Worm (Caenorhabditis elegans) whole organism, late embryonic: ENCODE data around the gene ran-1.

ENCODE experiments used
- Y22D7AL.16 ChIP-seq: sonication (generic microtip); optimal IDR thresholded peaks from 2 replicates; lab custom pipeline; 2016; ENCODE audit warnings: missing genetic modification characterization, missing compliant biosample characterization
- ahr-1 ChIP-seq: sonication (generic microtip); optimal IDR thresholded peaks from 2 replicates; lab custom pipeline; 2016; ENCODE audit warnings: missing genetic modification characterization, missing compliant biosample characterization
- dve-1 ChIP-seq: sonication (generic microtip); optimal IDR thresholded peaks from 2 replicates; lab custom pipeline; 2017; ENCODE audit warnings: antibody characterized with exemption, mild to moderate bottlenecking, missing genetic modification characterization, missing compliant biosample characterization
- elt-4 ChIP-seq: sonication (generic microtip); optimal IDR thresholded peaks from 2 replicates; lab custom pipeline; 2016; ENCODE audit warnings: missing genetic modification characterization, missing compliant biosample characterization
- pag-3 ChIP-seq: sonication (generic microtip); optimal IDR thresholded peaks from 2 replicates; lab custom pipeline; 2016; ENCODE audit warnings: missing compliant biosample characterization, missing genetic modification characterization, borderline replicate concordance
- pax-1 ChIP-seq: fragments of 150-350 bp; optimal IDR thresholded peaks from 2 replicates; lab custom pipeline; 2014; ENCODE audit warnings: missing biosample characterization, missing genetic modification characterization
- syd-9 ChIP-seq: sonication (generic microtip); optimal IDR thresholded peaks from 2 replicates; lab custom pipeline; 2016; ENCODE audit warnings: mild to moderate bottlenecking, missing genetic modification characterization, moderate library complexity, missing compliant biosample characterization

ce11 chrIII:10700460-10700859, 47.1 kb downstream of the ran-1 start, which contains the start of gene Y39A1A.20:
- TF ChIP-seq syd-9 (tag; lab: Kevin White, UChicago) (no peak), dve-1 (tag; lab: Kevin White, UChicago) (no peak), ahr-1 (no peak), pax-1 (tag; lab: Kevin White, UChicago) (no peak), Y22D7AL.16 (tag; lab: Kevin White, UChicago) (no peak), pag-3 (tag; lab: Kevin White, UChicago) (no peak), elt-4 (tag; lab: Kevin White, UChicago) (no peak)
